Worm (Caenorhabditis elegans) whole organism, L2 larva: ENCODE measurements around the gene R02D5.1.

ENCODE experiments used
- C34F6.9 ChIP-seq: fragments of 150-350 bp; optimal IDR thresholded peaks from 2 replicates; lab custom pipeline; 2014; ENCODE audit warnings: missing biosample characterization, missing genetic modification characterization
- R02D3.7 ChIP-seq: fragments of 150-350 bp; optimal IDR thresholded peaks from 2 replicates; lab custom pipeline; 2014; ENCODE audit warnings: missing biosample characterization, missing genetic modification characterization
- alr-1 ChIP-seq: fragments of 150-350 bp; optimal IDR thresholded peaks from 2 replicates; lab custom pipeline; 2014; ENCODE audit warnings: missing biosample characterization, missing genetic modification characterization
- aly-2 ChIP-seq: fragments of 150-350 bp; optimal IDR thresholded peaks from 2 replicates; lab custom pipeline; 2014; ENCODE audit warnings: missing biosample characterization, missing genetic modification characterization
- blmp-1 ChIP-seq: sonication (generic microtip); optimal IDR thresholded peaks from 2 replicates; lab custom pipeline; 2017; ENCODE audit warnings: missing genetic modification characterization, mild to moderate bottlenecking, missing compliant biosample characterization, antibody characterized with exemption, moderate library complexity; ENCODE audit not compliant: insufficient read depth
- ceh-16 ChIP-seq: fragments of 150-350 bp; optimal IDR thresholded peaks from 2 replicates; lab custom pipeline; 2014; ENCODE audit warnings: missing biosample characterization, missing genetic modification characterization
- ceh-82 ChIP-seq: fragments of 150-350 bp; optimal IDR thresholded peaks from 2 replicates; lab custom pipeline; 2014; ENCODE audit warnings: missing biosample characterization, missing genetic modification characterization
- crh-2 ChIP-seq: sonication (generic microtip); optimal IDR thresholded peaks from 2 replicates; lab custom pipeline; 2017; ENCODE audit warnings: missing biosample characterization, missing genetic modification characterization
- dmd-4 ChIP-seq: sonication (generic microtip); optimal IDR thresholded peaks from 2 replicates; lab custom pipeline; 2017; ENCODE audit warnings: missing biosample characterization, missing genetic modification characterization
- elt-1 ChIP-seq: fragments of 150-350 bp; optimal IDR thresholded peaks from 2 replicates; lab custom pipeline; 2014; ENCODE audit warnings: missing biosample characterization, missing genetic modification characterization
- elt-3 ChIP-seq: sonication (generic microtip); optimal IDR thresholded peaks from 2 replicates; lab custom pipeline; 2017; ENCODE audit warnings: missing biosample characterization, missing genetic modification characterization
- fos-1 ChIP-seq: fragments of 150-350 bp; optimal IDR thresholded peaks from 2 replicates; lab custom pipeline; 2014; ENCODE audit warnings: missing biosample characterization, missing genetic modification characterization
- gmeb-1 ChIP-seq: fragments of 150-350 bp; optimal IDR thresholded peaks from 2 replicates; lab custom pipeline; 2014; ENCODE audit warnings: missing biosample characterization, missing genetic modification characterization
- lin-11 ChIP-seq: fragments of 150-350 bp; sonication (generic microtip); optimal IDR thresholded peaks from 2 replicates; lab custom pipeline; 2014; ENCODE audit warnings: missing biosample characterization, missing genetic modification characterization, inconsistent platforms, mixed read lengths
- lin-39 ChIP-seq: fragments of 150-350 bp; optimal IDR thresholded peaks from 2 replicates; lab custom pipeline; 2014; ENCODE audit warnings: missing biosample characterization, missing genetic modification reagents, missing genetic modification characterization
- lsy-2 ChIP-seq, 2 experiments: fragments of 150-350 bp in 1 of 2; sonication (generic microtip) in 1 of 2; optimal IDR thresholded peaks; 2 replicates each; lab custom pipeline; 2014 to 2017; ENCODE audit warnings: missing biosample characterization in 2 of 2, missing genetic modification characterization in 2 of 2
- mab-5 ChIP-seq: fragments of 150-350 bp; optimal IDR thresholded peaks from 2 replicates; lab custom pipeline; 2014; ENCODE audit warnings: missing biosample characterization, missing genetic modification characterization
- mbf-1 ChIP-seq: sonication (generic microtip); optimal IDR thresholded peaks from 2 replicates; lab custom pipeline; 2017; ENCODE audit warnings: missing biosample characterization, missing genetic modification characterization
- nhr-11 ChIP-seq: fragments of 150-350 bp; optimal IDR thresholded peaks from 2 replicates; lab custom pipeline; 2014; ENCODE audit warnings: missing biosample characterization, missing genetic modification characterization
- nhr-12 ChIP-seq: fragments of 150-350 bp; optimal IDR thresholded peaks from 2 replicates; lab custom pipeline; 2014; ENCODE audit warnings: missing biosample characterization, missing genetic modification characterization
- nhr-129 ChIP-seq: fragments of 150-350 bp; optimal IDR thresholded peaks from 2 replicates; lab custom pipeline; 2014; ENCODE audit warnings: missing biosample characterization, missing genetic modification characterization
- nhr-21 ChIP-seq: fragments of 150-350 bp; optimal IDR thresholded peaks from 2 replicates; lab custom pipeline; 2014; ENCODE audit warnings: missing biosample characterization, missing genetic modification characterization
- nhr-237 ChIP-seq: fragments of 150-350 bp; optimal IDR thresholded peaks from 2 replicates; lab custom pipeline; 2014; ENCODE audit warnings: missing biosample characterization, missing genetic modification characterization
- nhr-25 ChIP-seq: fragments of 150-350 bp; sonication (generic microtip); optimal IDR thresholded peaks from 3 replicates; lab custom pipeline; 2014; ENCODE audit warnings: missing biosample characterization, missing genetic modification characterization
- nhr-77 ChIP-seq: fragments of 150-350 bp; optimal IDR thresholded peaks from 2 replicates; lab custom pipeline; 2014; ENCODE audit warnings: missing biosample characterization, missing genetic modification characterization
- peb-1 ChIP-seq: fragments of 150-350 bp; optimal IDR thresholded peaks from 2 replicates; lab custom pipeline; 2014; ENCODE audit warnings: missing biosample characterization, missing genetic modification characterization
- skn-1 ChIP-seq: sonication (generic microtip); optimal IDR thresholded peaks from 2 replicates; lab custom pipeline; 2017; ENCODE audit warnings: missing biosample characterization, missing genetic modification characterization
- snpc-4 ChIP-seq: fragments of 150-350 bp; optimal IDR thresholded peaks from 2 replicates; lab custom pipeline; 2014; ENCODE audit warnings: missing biosample characterization, missing genetic modification characterization
- unc-55 ChIP-seq: fragments of 150-350 bp; sonication (generic microtip); optimal IDR thresholded peaks from 3 replicates; lab custom pipeline; 2014; ENCODE audit warnings: missing biosample characterization, missing genetic modification reagents, missing genetic modification characterization
- zag-1 ChIP-seq: fragments of 150-350 bp; optimal IDR thresholded peaks from 2 replicates; lab custom pipeline; 2014; ENCODE audit warnings: missing biosample characterization, missing genetic modification characterization
- ztf-1 ChIP-seq: fragments of 200-800 bp; sonication (Bioruptor generic); conservative IDR thresholded peaks from 2 replicates; pipeline ENCODE4 v1.3.6; 2022; ENCODE audit warnings: missing genetic modification characterization, missing compliant biosample characterization
- ztf-11 ChIP-seq: sonication (generic microtip); optimal IDR thresholded peaks from 2 replicates; lab custom pipeline; 2017; ENCODE audit warnings: missing biosample characterization, missing genetic modification characterization
- ztf-4 ChIP-seq: fragments of 150-350 bp; optimal IDR thresholded peaks from 2 replicates; lab custom pipeline; 2014; ENCODE audit warnings: missing biosample characterization, missing genetic modification characterization

The R02D5.1 gene

DNA sequence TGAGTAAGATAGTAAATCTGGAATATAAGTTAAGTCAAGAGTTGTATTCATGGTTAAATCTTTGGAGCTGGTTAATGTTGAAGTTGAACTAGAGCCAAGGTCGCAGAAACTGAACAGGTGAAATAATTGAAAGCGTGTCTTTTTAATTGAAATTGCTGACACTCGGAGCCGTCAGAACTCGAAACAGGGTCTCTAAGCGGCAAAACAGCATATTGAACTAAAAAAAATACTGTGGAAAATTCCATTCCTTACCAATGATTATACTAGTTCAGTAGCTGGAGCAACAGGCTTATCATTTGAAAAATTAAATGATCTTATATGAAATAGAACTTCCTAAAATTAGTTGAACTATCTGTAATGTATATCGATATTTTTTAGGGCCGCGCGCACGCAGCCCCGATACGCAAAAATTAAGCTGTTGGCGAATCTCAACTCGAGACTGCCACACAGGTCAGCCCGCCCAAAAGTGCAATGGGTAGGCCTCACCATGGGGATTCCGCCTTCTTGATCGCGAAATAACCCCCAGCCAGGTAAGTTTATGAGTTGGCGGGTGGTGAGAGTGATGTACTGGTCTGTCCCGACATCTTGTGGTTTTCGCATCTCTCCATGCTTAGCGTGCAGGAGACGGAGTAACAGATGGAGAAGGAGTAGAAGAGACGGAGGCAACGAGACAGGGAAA lies 39.7 kb upstream of the R02D5.1 start, which contains the start of gene srz-97 (continued):
- TF ChIP-seq C34F6.9 (tag; lab: Kevin White, UChicago) = peak; percentile 5
- TF ChIP-seq alr-1 (tag; lab: Kevin White, UChicago) = no peak
- no peak for TF ChIP-seq nhr-11 (tag; lab: Kevin White, UChicago)
- peak; percentile 16 for TF ChIP-seq zag-1 (tag; lab: Kevin White, UChicago)
- TF ChIP-seq gmeb-1 (tag; lab: Kevin White, UChicago) = no peak
- TF ChIP-seq elt-3 (tag; lab: Kevin White, UChicago) = no peak
- TF ChIP-seq dmd-4 (tag; lab: Kevin White, UChicago) = no peak
- TF ChIP-seq nhr-12 (tag; lab: Kevin White, UChicago) = no peak
- no peak for TF ChIP-seq ztf-11 (tag; lab: Kevin White, UChicago)
- TF ChIP-seq, all 48 proteins: peak for 14

DNA sequence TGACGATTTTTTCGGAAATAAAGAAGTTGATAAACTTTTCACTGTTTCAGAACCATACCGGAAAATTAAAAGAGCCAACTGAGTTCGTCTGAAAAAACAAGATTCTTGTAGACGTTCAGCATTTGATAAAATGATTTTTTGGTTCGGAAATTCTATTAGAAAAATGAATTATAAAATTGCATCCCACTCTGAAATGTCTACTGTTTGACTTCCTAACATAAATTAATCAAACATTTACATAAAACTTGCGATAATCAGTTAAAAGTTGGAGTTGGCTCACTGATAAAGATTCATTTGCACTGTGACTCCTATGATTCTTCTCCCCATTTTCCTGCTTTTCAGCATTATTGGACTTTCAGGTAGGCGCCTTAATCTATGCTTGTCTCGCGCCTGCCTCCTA lies 39.1 kb upstream of the R02D5.1 start, which contains the start of gene clec-57:
TSS of gene clec-57 (plus strand) at position 301 of the 400 bp plus-strand sequence.
- no peak for TF ChIP-seq snpc-4 (tag; lab: Kevin White, UChicago)
- TF ChIP-seq crh-2 (tag; lab: Kevin White, UChicago) = no peak
- no peak for TF ChIP-seq elt-3 (tag; lab: Kevin White, UChicago)
- no peak for TF ChIP-seq ceh-16 (tag; lab: Kevin White, UChicago)
- TF ChIP-seq elt-1 = no peak
- no peak for TF ChIP-seq ztf-11 (tag; lab: Kevin White, UChicago)
- no peak for TF ChIP-seq nhr-237 (tag; lab: Kevin White, UChicago)
- TF ChIP-seq blmp-1 (tag; lab: Kevin White, UChicago) = no peak
- TF ChIP-seq zag-1 (tag; lab: Kevin White, UChicago) = no peak
- no peak for TF ChIP-seq alr-1 (tag; lab: Kevin White, UChicago)
- no peak for TF ChIP-seq lin-39 (tag; lab: Kevin White, UChicago)
- TF ChIP-seq nhr-11 (tag; lab: Kevin White, UChicago) = no peak
- TF ChIP-seq mbf-1 (tag; lab: Kevin White, UChicago) = no peak

DNA sequence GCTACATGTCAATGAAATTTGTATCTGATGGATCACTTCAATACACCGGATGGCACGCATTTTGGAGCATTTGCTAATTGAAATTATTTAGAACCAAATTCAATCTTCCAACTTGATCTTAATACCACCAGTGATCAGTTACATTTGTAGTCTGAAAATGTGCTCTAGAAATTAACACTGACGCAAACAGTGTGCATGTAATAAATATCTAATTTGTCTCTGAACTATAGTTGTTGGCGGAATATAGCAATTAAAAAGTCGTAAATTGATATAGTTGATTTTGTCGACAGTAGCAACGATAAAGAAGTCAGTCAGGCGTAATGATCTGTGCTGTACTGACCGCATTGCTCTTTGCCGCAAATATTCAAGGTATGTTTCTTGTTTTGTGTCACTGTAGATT lies 35.8 kb upstream of the R02D5.1 start, which contains the start of gene clec-227:
TSS of gene clec-227 (plus strand) at position 301 of the 400 bp plus-strand sequence.
- TF ChIP-seq dmd-4 (tag; lab: Kevin White, UChicago) (no peak), aly-2 (tag; lab: Kevin White, UChicago) (no peak), nhr-129 (tag; lab: Kevin White, UChicago) (no peak), skn-1 (tag; lab: Kevin White, UChicago) (no peak), zag-1 (tag; lab: Kevin White, UChicago) (no peak), ztf-1 (no peak), lsy-2 (tag; optimal IDR thresholded peaks at IDR 0.05; lab: Kevin White, UChicago) (no peak), mbf-1 (tag; lab: Kevin White, UChicago) (no peak), R02D3.7 (tag; lab: Kevin White, UChicago) (no peak), nhr-21 (tag; lab: Kevin White, UChicago) (no peak), lin-39 (tag; lab: Kevin White, UChicago) (no peak), elt-1 (no peak), crh-2 (tag; lab: Kevin White, UChicago) (no peak), nhr-12 (tag; lab: Kevin White, UChicago) (no peak), nhr-25 (tag; lab: Kevin White, UChicago) (no peak), lin-11 (tag; lab: Kevin White, UChicago) (no peak), ceh-82 (tag; lab: Kevin White, UChicago) (no peak), mab-5 (tag; lab: Kevin White, UChicago) (no peak)

DNA sequence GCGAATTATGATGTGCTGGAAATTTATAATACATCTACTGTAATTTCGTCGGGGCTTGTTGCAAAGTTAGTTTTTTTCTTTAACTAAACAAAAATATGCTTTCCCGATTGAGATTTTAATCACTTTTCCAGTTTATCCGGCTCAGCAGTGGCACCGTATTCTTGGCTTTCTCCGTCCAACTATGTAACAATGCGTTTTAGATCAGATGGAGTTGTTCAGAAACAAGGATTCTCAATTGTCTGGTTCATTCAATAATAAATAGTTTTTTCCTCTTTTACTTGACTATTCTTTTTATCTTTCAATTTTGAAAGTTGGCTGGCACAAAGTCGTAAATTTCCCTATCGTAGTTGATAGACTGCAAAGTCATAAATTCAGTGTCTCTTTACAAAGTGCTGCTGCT lies 34.0 kb upstream of the R02D5.1 start, which contains the start of gene clec-56:
TSS of gene clec-56 (plus strand) at position 301 of the 400 bp plus-strand sequence.
- TF ChIP-seq peb-1 (tag; lab: Kevin White, UChicago) (no peak), ztf-4 (tag; lab: Kevin White, UChicago) (no peak), elt-3 (tag; lab: Kevin White, UChicago) (no peak), lsy-2 (tag; optimal IDR thresholded peaks at IDR 0.05; lab: Kevin White, UChicago) (no peak), nhr-12 (tag; lab: Kevin White, UChicago) (no peak), nhr-77 (tag; lab: Kevin White, UChicago) (no peak), fos-1 (tag; lab: Kevin White, UChicago) (no peak), aly-2 (tag; lab: Kevin White, UChicago) (no peak), unc-55 (GFP tag; lab: Kevin White, UChicago) (no peak), gmeb-1 (tag; lab: Kevin White, UChicago) (no peak), mbf-1 (tag; lab: Kevin White, UChicago) (no peak)
- TF ChIP-seq, all 48 proteins: peak for 0
